Fruit fly (Drosophila melanogaster): Measurements from ENCODE around the gene CG46301.

DNA sequence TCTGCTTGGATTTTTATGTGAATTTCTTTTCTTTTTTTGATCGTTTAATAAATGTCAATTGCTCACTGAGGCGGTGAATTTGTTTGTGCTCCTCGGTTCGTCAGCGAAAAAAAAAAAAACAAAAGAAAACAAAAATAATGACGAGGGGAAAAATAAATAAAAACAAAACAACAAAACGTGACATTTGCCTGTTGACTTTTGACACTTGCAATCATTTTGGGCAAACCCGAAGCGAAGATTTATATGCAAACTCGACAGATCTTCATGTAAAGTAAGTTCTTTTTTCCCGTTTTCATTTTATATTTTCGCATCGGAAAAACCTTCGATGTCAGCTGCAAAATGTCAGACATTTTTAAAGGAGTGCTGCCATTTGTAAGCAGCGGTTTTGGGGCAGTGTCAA lies 96.5 kb downstream of the CG46301 start:
- TF ChIP-seq Vsx2 (GFP tag; optimal IDR thresholded peaks at IDR 0.05; ENCODE audit: partially characterized antibody), result no peak
- no peak for TF ChIP-seq Hr83 (GFP tag; optimal IDR thresholded peaks at IDR 0.05; ENCODE audit: poor library complexity, severe bottlenecking)
- no peak for TF ChIP-seq h (GFP tag; optimal IDR thresholded peaks at IDR 0.05)
- TF ChIP-seq Dfd (GFP tag; optimal IDR thresholded peaks at IDR 0.05), result no peak
- TF ChIP-seq Myc (optimal IDR thresholded peaks at IDR 0.05), result no peak
- TF ChIP-seq Dif (GFP tag; optimal IDR thresholded peaks at IDR 0.05; ENCODE audit: partially characterized antibody), result no peak
- TF ChIP-seq fru (GFP tag; optimal IDR thresholded peaks at IDR 0.05), result no peak
- TF ChIP-seq Mio (GFP tag; optimal IDR thresholded peaks at IDR 0.05), result no peak
- no peak for TF ChIP-seq pan (optimal IDR thresholded peaks at IDR 0.05)
- no peak for TF ChIP-seq usp (GFP tag; optimal IDR thresholded peaks at IDR 0.05)
- no peak for TF ChIP-seq jim (GFP tag; optimal IDR thresholded peaks at IDR 0.05)

Measured in whole organism, wandering third instar larva.